Worm (Caenorhabditis elegans) whole organism, mixed stage, embryonic: ENCODE results near the gene doxa-1.

Experiments
- M03D4.4 ChIP-seq: sonication (generic microtip); optimal IDR thresholded peaks from 2 replicates; lab custom pipeline; 2017; ENCODE audit warnings: mild to moderate bottlenecking, missing genetic modification characterization, missing compliant biosample characterization
- bed-3 ChIP-seq: fragments of 200-800 bp; sonication (Bioruptor generic); optimal IDR thresholded peaks from 3 replicates; lab custom pipeline; 2018; ENCODE audit warnings: mild to moderate bottlenecking, missing genetic modification characterization, moderate library complexity, missing compliant biosample characterization
- blmp-1 ChIP-seq: fragments of 150-350 bp; optimal IDR thresholded peaks from 2 replicates; lab custom pipeline; 2014; ENCODE audit warnings: missing biosample characterization, missing genetic modification characterization
- ceh-43 ChIP-seq: fragments of 200-800 bp; sonication (Bioruptor generic); optimal IDR thresholded peaks from 2 replicates; lab custom pipeline; 2018; ENCODE audit warnings: mild to moderate bottlenecking, missing genetic modification characterization, moderate library complexity, missing compliant biosample characterization
- ceh-83 ChIP-seq: fragments of 200-800 bp; sonication (Bioruptor generic); optimal IDR thresholded peaks from 2 replicates; lab custom pipeline; 2018; ENCODE audit warnings: mild to moderate bottlenecking, missing genetic modification characterization, missing compliant biosample characterization
- ces-1 ChIP-seq: fragments of 150-350 bp; optimal IDR thresholded peaks from 2 replicates; lab custom pipeline; 2014; ENCODE audit warnings: missing biosample characterization, missing genetic modification reagents, missing genetic modification characterization
- drap-1 ChIP-seq: fragments of 200-800 bp; sonication (Bioruptor generic); optimal IDR thresholded peaks from 3 replicates; lab custom pipeline; 2018; ENCODE audit warnings: mild to moderate bottlenecking, missing genetic modification characterization, missing compliant biosample characterization
- elt-1 ChIP-seq: sonication (generic microtip); optimal IDR thresholded peaks from 2 replicates; lab custom pipeline; 2017; ENCODE audit warnings: missing genetic modification characterization, mild to moderate bottlenecking, missing compliant biosample characterization, antibody characterized with exemption, moderate library complexity, borderline replicate concordance; ENCODE audit not compliant: insufficient read depth
- elt-3 ChIP-seq: fragments of 150-350 bp; optimal IDR thresholded peaks from 2 replicates; lab custom pipeline; 2014; ENCODE audit warnings: missing biosample characterization, missing genetic modification characterization
- ham-2 ChIP-seq: fragments of 200-800 bp; sonication (Bioruptor generic); optimal IDR thresholded peaks from 2 replicates; lab custom pipeline; 2018; ENCODE audit warnings: mild to moderate bottlenecking, missing genetic modification characterization, missing compliant biosample characterization
- hlh-1 ChIP-seq: fragments of 150-350 bp; optimal IDR thresholded peaks from 2 replicates; lab custom pipeline; 2014; ENCODE audit warnings: missing biosample characterization, missing genetic modification reagents, missing genetic modification characterization
- lin-13 ChIP-seq: fragments of 150-350 bp; optimal IDR thresholded peaks from 2 replicates; lab custom pipeline; 2014; ENCODE audit warnings: missing biosample characterization, missing genetic modification characterization
- lin-32 ChIP-seq: fragments of 200-800 bp; sonication (Bioruptor generic); optimal IDR thresholded peaks from 2 replicates; lab custom pipeline; 2018; ENCODE audit warnings: mild to moderate bottlenecking, missing genetic modification characterization, missing compliant biosample characterization
- lsy-2 ChIP-seq: fragments of 150-350 bp; optimal IDR thresholded peaks from 2 replicates; lab custom pipeline; 2014; ENCODE audit warnings: missing biosample characterization, missing genetic modification characterization
- mab-5 ChIP-seq: fragments of 150-350 bp; optimal IDR thresholded peaks from 2 replicates; lab custom pipeline; 2014; ENCODE audit warnings: missing biosample characterization, missing genetic modification characterization
- nhr-12 ChIP-seq: fragments of 150-350 bp; optimal IDR thresholded peaks from 2 replicates; lab custom pipeline; 2014; ENCODE audit warnings: missing biosample characterization, missing genetic modification characterization
- nhr-237 ChIP-seq: fragments of 150-350 bp; optimal IDR thresholded peaks from 2 replicates; lab custom pipeline; 2014; ENCODE audit warnings: missing biosample characterization, missing genetic modification characterization
- nhr-28 ChIP-seq: fragments of 150-350 bp; optimal IDR thresholded peaks from 2 replicates; lab custom pipeline; 2014; ENCODE audit warnings: missing biosample characterization, missing genetic modification characterization
- nhr-76 ChIP-seq: sonication (generic microtip); optimal IDR thresholded peaks from 2 replicates; lab custom pipeline; 2017; ENCODE audit warnings: missing biosample characterization, missing genetic modification characterization
- pha-4 ChIP-seq: fragments of 150-350 bp; optimal IDR thresholded peaks from 2 replicates; lab custom pipeline; 2018; ENCODE audit warnings: missing biosample characterization, missing genetic modification reagents, missing genetic modification characterization
- snpc-4 ChIP-seq: fragments of 150-350 bp; optimal IDR thresholded peaks from 2 replicates; lab custom pipeline; 2014; ENCODE audit warnings: missing biosample characterization, missing genetic modification characterization
- sptf-1 ChIP-seq: sonication (generic microtip); optimal IDR thresholded peaks from 2 replicates; lab custom pipeline; 2017; ENCODE audit warnings: mild to moderate bottlenecking, missing genetic modification characterization, moderate library complexity, missing compliant biosample characterization
- tbx-8 ChIP-seq: fragments of 200-800 bp; sonication (Bioruptor generic); optimal IDR thresholded peaks from 2 replicates; lab custom pipeline; 2018; ENCODE audit warnings: mild to moderate bottlenecking, missing genetic modification characterization, moderate library complexity, missing compliant biosample characterization
- unc-120 ChIP-seq: sonication (generic microtip); optimal IDR thresholded peaks from 2 replicates; lab custom pipeline; 2017; ENCODE audit warnings: missing genetic modification characterization, missing compliant biosample characterization; ENCODE audit not compliant: poor library complexity, severe bottlenecking
- zip-8 ChIP-seq: fragments of 150-350 bp; optimal IDR thresholded peaks from 2 replicates; lab custom pipeline; 2014; ENCODE audit warnings: missing biosample characterization, missing genetic modification characterization
- ztf-11 ChIP-seq: fragments of 150-350 bp; optimal IDR thresholded peaks from 2 replicates; lab custom pipeline; 2014; ENCODE audit warnings: missing biosample characterization, missing genetic modification characterization

Gene doxa-1

DNA sequence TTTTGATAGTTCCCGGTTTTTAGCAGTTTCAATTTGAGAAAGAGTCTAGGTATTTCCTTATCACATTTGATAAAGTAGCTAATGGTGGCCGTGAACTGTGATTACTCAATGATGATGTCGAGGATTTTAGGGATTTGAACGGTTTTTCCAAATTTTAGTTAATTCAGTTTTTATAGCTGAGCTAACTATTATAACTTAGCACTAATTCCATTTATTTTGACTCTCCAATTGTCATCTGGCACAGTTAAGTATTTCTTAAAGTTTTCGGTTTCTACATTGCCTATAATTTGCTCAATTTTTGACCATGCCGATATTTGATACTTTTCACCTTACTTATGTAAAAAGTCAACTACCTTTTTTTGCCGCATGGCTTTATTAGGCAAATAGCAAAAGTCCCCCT is 7.6 kb upstream of the doxa-1 start:
- TF ChIP-seq bed-3 (GFP tag; lab: Kevin White, UChicago) (no peak), elt-3 (no peak), nhr-76 (no peak)

DNA sequence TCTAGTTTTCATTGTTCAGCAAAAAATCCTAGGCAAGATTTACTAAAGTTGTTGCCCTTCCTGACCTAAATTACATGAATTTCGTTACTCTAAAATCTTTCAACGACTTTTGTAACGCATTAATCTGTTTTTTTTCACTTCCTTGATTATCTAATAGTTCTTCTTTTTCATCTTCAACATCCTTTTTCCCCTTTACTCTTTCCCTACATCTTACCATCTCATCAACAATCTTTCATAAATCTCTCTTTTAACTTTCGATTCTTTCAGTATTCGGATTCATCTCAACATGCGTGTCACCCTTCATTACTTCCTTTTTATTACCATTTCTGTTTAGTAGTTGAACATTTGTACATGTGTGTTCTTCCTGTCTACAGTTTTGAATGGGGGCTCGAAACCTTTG is 7.0 kb upstream of the doxa-1 start:
- no peak for TF ChIP-seq bed-3 (GFP tag; lab: Kevin White, UChicago)
- TF ChIP-seq nhr-237, result no peak
- TF ChIP-seq, all 35 proteins: peak for 0

DNA sequence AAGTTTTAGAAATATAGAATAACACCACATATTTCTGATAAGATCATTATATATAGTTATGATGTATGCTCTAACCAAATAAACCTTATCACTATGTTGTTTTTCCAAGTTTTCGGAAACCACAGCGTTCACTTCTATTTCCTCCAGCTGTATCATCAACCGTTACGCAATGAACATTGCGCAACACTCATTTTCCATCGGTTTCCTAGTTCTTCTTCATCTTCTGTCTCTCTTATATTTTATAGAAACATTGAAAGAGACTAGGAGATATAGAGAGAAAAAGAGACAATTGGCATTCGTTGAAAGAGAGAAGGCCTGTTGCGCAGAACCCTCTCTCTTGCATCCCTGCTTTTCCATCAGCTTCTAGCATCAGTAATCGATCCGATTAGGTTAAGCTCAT is 6.6 kb upstream of the doxa-1 start:
- TF ChIP-seq lsy-2 (tag; lab: Kevin White, UChicago), result no peak
- TF ChIP-seq zip-8 (tag; lab: Kevin White, UChicago), result peak; percentile 97
- TF ChIP-seq drap-1 (GFP tag; lab: Kevin White, UChicago), result no peak
- no peak for TF ChIP-seq M03D4.4 (tag; lab: Kevin White, UChicago)
- TF ChIP-seq nhr-237, result no peak
- no peak for TF ChIP-seq snpc-4 (tag; lab: Kevin White, UChicago)
- TF ChIP-seq lin-13 (tag; lab: Kevin White, UChicago), result no peak

DNA sequence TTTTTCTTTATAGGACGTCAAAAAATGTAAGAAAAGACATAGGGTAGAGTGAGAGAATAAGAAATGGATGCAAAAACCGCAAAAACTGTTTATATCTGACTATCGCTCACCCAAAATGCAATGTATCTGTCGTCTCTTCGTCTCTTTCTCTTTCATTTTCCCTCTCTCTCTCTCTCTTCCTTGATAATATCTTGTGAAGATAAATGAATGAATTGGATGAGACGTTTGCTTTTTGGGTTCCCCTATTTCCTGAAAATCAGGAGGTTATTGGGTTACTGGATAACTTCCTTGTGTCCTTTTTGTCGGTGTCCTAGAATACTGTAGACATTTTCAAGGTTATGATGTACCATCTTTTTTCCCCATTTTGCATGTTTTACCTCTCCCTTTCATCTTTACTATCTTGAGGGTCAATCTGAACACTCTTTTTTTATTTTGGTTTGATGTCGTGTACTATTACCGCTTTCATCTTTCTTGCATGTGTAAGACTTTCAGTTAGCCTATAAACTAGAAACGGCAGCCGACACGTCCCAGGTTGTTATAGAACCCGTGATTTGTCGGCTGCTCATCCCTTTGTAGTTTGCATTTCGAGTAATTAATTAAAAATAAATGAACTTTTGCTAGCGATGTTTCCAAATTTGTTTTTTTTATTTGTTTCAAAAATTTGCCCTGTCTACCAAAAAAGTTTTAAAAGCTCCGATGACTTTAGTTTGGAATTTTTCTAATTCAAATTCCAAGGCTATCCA is 5.4 kb upstream of the doxa-1 start:
- TF ChIP-seq tbx-8 (GFP tag; lab: Kevin White, UChicago) (no peak), ces-1 (GFP tag; lab: Kevin White, UChicago) (peak; percentile 2), elt-1 (peak; percentile 65), zip-8 (tag; lab: Kevin White, UChicago) (no peak), mab-5 (tag; lab: Kevin White, UChicago) (no peak)

DNA sequence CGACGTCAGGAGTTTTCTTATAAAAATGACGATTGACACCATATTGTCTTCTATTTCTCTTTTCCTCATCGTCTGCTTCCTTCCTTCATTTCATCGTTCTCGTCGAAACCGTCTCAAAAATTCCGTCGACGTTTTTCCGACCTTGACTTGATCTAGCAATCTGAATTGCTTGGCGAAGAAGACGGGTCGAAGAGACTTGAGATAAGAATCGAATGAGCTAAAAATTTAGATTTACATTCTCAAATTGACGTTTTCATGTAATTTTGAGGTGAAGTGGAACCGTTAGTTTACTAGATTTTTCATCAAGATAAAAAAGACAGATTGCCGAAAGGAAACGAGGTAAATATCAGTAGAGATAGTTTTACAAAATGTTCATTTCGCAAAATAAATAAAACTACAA is 3.4 kb upstream of the doxa-1 start:
- no peak for TF ChIP-seq ztf-11 (tag; lab: Kevin White, UChicago)
- no peak for TF ChIP-seq M03D4.4 (tag; lab: Kevin White, UChicago)
- no peak for TF ChIP-seq drap-1 (GFP tag; lab: Kevin White, UChicago)
- TF ChIP-seq elt-3, result no peak
- no peak for TF ChIP-seq lin-13 (tag; lab: Kevin White, UChicago)
- no peak for TF ChIP-seq unc-120 (tag; lab: Kevin White, UChicago)
- no peak for TF ChIP-seq ceh-83
- no peak for TF ChIP-seq ceh-43 (GFP tag; lab: Kevin White, UChicago)
- no peak for TF ChIP-seq nhr-12 (tag; lab: Kevin White, UChicago)
- TF ChIP-seq sptf-1 (tag; lab: Kevin White, UChicago), result no peak

DNA sequence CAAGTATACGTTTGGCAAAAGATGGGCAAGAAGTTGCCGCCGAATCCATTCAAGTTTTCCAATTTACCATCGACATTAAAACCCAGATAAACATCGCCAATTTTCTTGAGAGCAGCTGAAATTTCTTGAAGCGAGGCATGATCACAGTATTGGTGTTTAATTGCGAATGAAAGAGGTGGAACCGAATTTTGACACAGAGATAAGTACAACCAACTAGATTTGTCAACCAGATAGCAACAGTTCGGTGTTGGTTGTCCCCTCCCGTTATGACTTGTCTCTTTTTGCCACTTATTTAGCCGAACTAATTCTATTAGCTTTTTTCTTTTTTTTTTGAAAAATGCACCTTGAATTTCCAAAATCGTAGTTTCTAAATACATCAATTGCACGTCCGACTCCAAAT is 2.5 kb upstream of the doxa-1 start:
- TF ChIP-seq nhr-28 (tag; lab: Kevin White, UChicago) (no peak), ham-2 (no peak), mab-5 (tag; lab: Kevin White, UChicago) (no peak), M03D4.4 (tag; lab: Kevin White, UChicago) (no peak), pha-4 (no peak), lin-32 (GFP tag; lab: Kevin White, UChicago) (no peak), drap-1 (GFP tag; lab: Kevin White, UChicago) (no peak), snpc-4 (tag; lab: Kevin White, UChicago) (no peak), elt-3 (no peak), ceh-43 (GFP tag; lab: Kevin White, UChicago) (no peak), hlh-1 (tag; lab: Kevin White, UChicago) (no peak), elt-1 (no peak), ztf-11 (tag; lab: Kevin White, UChicago) (no peak), lin-13 (tag; lab: Kevin White, UChicago) (no peak)

DNA sequence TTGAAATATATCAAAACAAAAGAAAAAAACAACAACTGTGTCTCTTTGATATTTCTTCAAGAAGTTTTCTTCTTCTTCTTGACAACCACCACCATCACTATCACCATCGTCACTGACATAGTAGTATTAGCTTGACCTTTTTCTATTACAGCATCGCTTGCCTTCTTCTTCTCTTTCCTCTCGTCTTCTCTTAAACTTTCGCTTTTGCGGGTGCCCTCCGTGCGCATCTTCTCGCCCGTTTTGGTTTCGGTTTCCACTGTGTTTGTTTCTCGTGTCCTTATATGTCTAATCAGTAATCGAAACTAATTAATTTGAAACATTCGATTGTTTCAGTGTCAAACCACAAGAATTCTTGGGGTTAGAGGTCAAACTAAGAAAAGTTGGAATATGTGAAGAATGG is 1.5 kb upstream of the doxa-1 start:
- TF ChIP-seq nhr-237 (no peak), lsy-2 (tag; lab: Kevin White, UChicago) (no peak), blmp-1 (tag; lab: Kevin White, UChicago) (peak; percentile 70), mab-5 (tag; lab: Kevin White, UChicago) (no peak)
- TF ChIP-seq, all 35 proteins: peak for 1
